Fruit fly (Drosophila melanogaster): ENCODE measurements around the gene ND-SGDH.

DNA sequence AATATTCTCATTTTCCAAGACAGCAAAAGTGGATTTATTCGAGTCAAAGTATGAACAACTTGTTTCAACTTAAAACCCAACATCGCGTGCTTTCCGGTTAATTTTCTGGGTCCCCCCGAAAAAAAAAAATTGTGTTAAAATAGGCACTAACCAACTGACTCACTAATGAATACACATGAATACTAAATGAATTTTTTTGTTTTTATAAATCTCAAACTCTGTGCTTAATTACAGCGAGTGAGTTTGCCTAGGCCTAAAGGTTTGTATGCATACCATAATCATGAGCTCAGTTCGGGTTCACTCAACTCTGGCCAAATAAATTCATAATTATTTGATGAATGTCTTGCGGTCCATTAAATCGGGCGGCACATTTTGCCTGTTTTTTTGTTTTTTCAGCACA is 31.0 kb downstream of the ND-SGDH start:
- no peak for TF ChIP-seq CG8119 (GFP tag; IDR thresholded peaks at IDR 0.05)
- no peak for TF ChIP-seq Eip78C (GFP tag)

Data from whole organism, prepupa.